Worm (Caenorhabditis elegans): Measurements from ENCODE around the gene tag-293.

tag-293 gene

ce11 chrV:7361673-7362072, 6.3 kb upstream of the tag-293 start, which contains the start of gene cyp-35A1:
Gene cyp-35A1 (minus strand): TSS chrV:7361773.
- TF ChIP-seq F13H6.1 (tag; optimal IDR thresholded peaks at IDR 0.05) (no peak), R02D3.7 (tag; optimal IDR thresholded peaks at IDR 0.05) (no peak), nhr-12 (tag; optimal IDR thresholded peaks at IDR 0.05) (no peak), elt-3 (tag; optimal IDR thresholded peaks at IDR 0.05) (no peak), gmeb-1 (tag; optimal IDR thresholded peaks at IDR 0.05) (no peak), nhr-6 (tag; optimal IDR thresholded peaks at IDR 0.05) (no peak), lin-11 (tag; optimal IDR thresholded peaks at IDR 0.05) (no peak), aly-2 (tag; optimal IDR thresholded peaks at IDR 0.05) (no peak), ztf-4 (tag; optimal IDR thresholded peaks at IDR 0.05) (no peak), nhr-11 (tag; optimal IDR thresholded peaks at IDR 0.05) (no peak), unc-55 (GFP tag; optimal IDR thresholded peaks at IDR 0.05) (no peak)

- TF ChIP-seq mbf-1 (tag; optimal IDR thresholded peaks at IDR 0.05): no peak
- no peak for TF ChIP-seq mab-5 (tag; optimal IDR thresholded peaks at IDR 0.05)
- TF ChIP-seq mdl-1 (tag; optimal IDR thresholded peaks at IDR 0.05): no peak
- TF ChIP-seq ztf-1 (GFP tag; conservative IDR thresholded peaks at IDR 0.05): no peak
- TF ChIP-seq snpc-4 (tag; optimal IDR thresholded peaks at IDR 0.05): no peak
- no peak for TF ChIP-seq nhr-25 (tag; optimal IDR thresholded peaks at IDR 0.05)
- no peak for TF ChIP-seq C34F6.9 (tag; optimal IDR thresholded peaks at IDR 0.05)
- TF ChIP-seq nhr-23 (tag; optimal IDR thresholded peaks at IDR 0.05): no peak
- no peak for TF ChIP-seq dmd-4 (tag; optimal IDR thresholded peaks at IDR 0.05)
- TF ChIP-seq ZK546.5 (tag; optimal IDR thresholded peaks at IDR 0.05): no peak
- no peak for TF ChIP-seq unc-62 (GFP tag; optimal IDR thresholded peaks at IDR 0.05)
- no peak for TF ChIP-seq lsy-2 (tag; optimal IDR thresholded peaks at IDR 0.05)
Observed at ce11 chrV:7357132-7357531, 1.8 kb upstream of the tag-293 start, which contains the start of gene C03G6.6. Gene C03G6.6 (plus strand): TSS chrV:7357432.

- TF ChIP-seq R02D3.7 (tag; optimal IDR thresholded peaks at IDR 0.05) (no peak), sma-3 (GFP tag; optimal IDR thresholded peaks at IDR 0.05) (no peak), aly-2 (tag; optimal IDR thresholded peaks at IDR 0.05) (no peak), elt-1 (tag; optimal IDR thresholded peaks at IDR 0.05) (no peak), nhr-25 (tag; optimal IDR thresholded peaks at IDR 0.05) (no peak), nhr-11 (tag; optimal IDR thresholded peaks at IDR 0.05) (no peak), nhr-23 (tag; optimal IDR thresholded peaks at IDR 0.05) (no peak)
Observed at ce11 chrV:7356684-7357083, 1.3 kb upstream of the tag-293 start, which contains the start of gene C03G6.21. Gene C03G6.21 (minus strand): TSS chrV:7356784.

ce11 chrV:7353602-7354001, 1.8 kb downstream of the tag-293 start:
- TF ChIP-seq snpc-4 (tag; optimal IDR thresholded peaks at IDR 0.05) (no peak), ztf-1 (GFP tag; conservative IDR thresholded peaks at IDR 0.05) (no peak), gmeb-1 (tag; optimal IDR thresholded peaks at IDR 0.05) (no peak), nhr-129 (tag; optimal IDR thresholded peaks at IDR 0.05) (no peak), mbf-1 (tag; optimal IDR thresholded peaks at IDR 0.05) (no peak), mab-5 (tag; optimal IDR thresholded peaks at IDR 0.05) (no peak), C34F6.9 (tag; optimal IDR thresholded peaks at IDR 0.05) (no peak), nhr-23 (tag; optimal IDR thresholded peaks at IDR 0.05) (no peak), nhr-6 (tag; optimal IDR thresholded peaks at IDR 0.05) (no peak)

ce11 chrV:7352186-7353053, 2.9 kb downstream of the tag-293 start, which contains the start of the genes srh-231 and srh-275:
Gene srh-231 (minus strand): TSS chrV:7352236.
Gene srh-275 (plus strand): TSS chrV:7353003.
- TF ChIP-seq snpc-4 (tag; optimal IDR thresholded peaks at IDR 0.05): no peak
- no peak for TF ChIP-seq elt-3 (tag; optimal IDR thresholded peaks at IDR 0.05)
- no peak for TF ChIP-seq C34F6.9 (tag; optimal IDR thresholded peaks at IDR 0.05)
- TF ChIP-seq unc-39 (tag; optimal IDR thresholded peaks at IDR 0.05): no peak
- no peak for TF ChIP-seq ztf-11 (tag; optimal IDR thresholded peaks at IDR 0.05)
- TF ChIP-seq F13H6.1 (tag; optimal IDR thresholded peaks at IDR 0.05): no peak
- no peak for TF ChIP-seq zag-1 (tag; optimal IDR thresholded peaks at IDR 0.05)
- no peak for TF ChIP-seq blmp-1 (tag; optimal IDR thresholded peaks at IDR 0.05; ENCODE audit: insufficient read depth)

ce11 chrV:7349541-7349940, 5.8 kb downstream of the tag-293 start, which contains the start of gene nhr-149:
Gene nhr-149 (minus strand): TSS chrV:7349641.
- TF ChIP-seq blmp-1 (tag; optimal IDR thresholded peaks at IDR 0.05; ENCODE audit: insufficient read depth) (no peak), egl-27 (tag; optimal IDR thresholded peaks at IDR 0.05) (no peak), ceh-82 (tag; optimal IDR thresholded peaks at IDR 0.05) (no peak), sma-9 (GFP tag; optimal IDR thresholded peaks at IDR 0.05) (no peak), sma-9 (tag; optimal IDR thresholded peaks at IDR 0.05) (no peak), mab-5 (tag; optimal IDR thresholded peaks at IDR 0.05) (no peak), nhr-12 (tag; optimal IDR thresholded peaks at IDR 0.05) (no peak), C34F6.9 (tag; optimal IDR thresholded peaks at IDR 0.05) (no peak), nhr-6 (tag; optimal IDR thresholded peaks at IDR 0.05) (no peak), nhr-237 (tag; optimal IDR thresholded peaks at IDR 0.05) (no peak), sma-3 (GFP tag; optimal IDR thresholded peaks at IDR 0.05) (no peak)
